Fruit fly (Drosophila melanogaster) whole organism, embryonic: Measurements from ENCODE around the gene DENR.

ENCODE experiments used
- Awh ChIP-seq: fragments of 200-800 bp; sonication (Bioruptor generic); IDR thresholded peaks from 2 replicates; pipeline ENCODE4, ENCODE4 v1.3.6; 2022; ENCODE audit warnings: missing biosample characterization, missing genetic modification characterization
- CG10321 ChIP-seq: fragments of 200-800 bp; sonication (Bioruptor generic); IDR thresholded peaks from 2 replicates; pipeline ENCODE4 v1.3.6; 2022; ENCODE audit warnings: missing biosample characterization, missing genetic modification characterization
- CG13123 ChIP-seq: fragments of 200-800 bp; sonication (Bioruptor generic); optimal IDR thresholded peaks from 2 replicates; lab custom pipeline; 2016; ENCODE audit warnings: missing biosample characterization, missing genetic modification characterization
- CG15011 ChIP-seq: fragments of 200-800 bp; sonication (Bioruptor generic); optimal IDR thresholded peaks from 3 replicates; lab custom pipeline; 2018; ENCODE audit warnings: missing biosample characterization, mild to moderate bottlenecking, missing genetic modification characterization
- CG15479 ChIP-seq: fragments of 200-800 bp; sonication (Bioruptor generic); optimal IDR thresholded peaks from 3 replicates; lab custom pipeline; 2019; ENCODE audit warnings: missing biosample characterization, mild to moderate bottlenecking, missing genetic modification characterization, moderate library complexity
- CG15601 ChIP-seq: fragments of 200-800 bp; sonication (Bioruptor generic); optimal IDR thresholded peaks from 3 replicates; lab custom pipeline; 2019; ENCODE audit warnings: missing biosample characterization, mild to moderate bottlenecking, missing genetic modification characterization, moderate library complexity
- CG15696 ChIP-seq: fragments of 200-800 bp; sonication (Bioruptor generic); optimal IDR thresholded peaks from 2 replicates; lab custom pipeline; 2019; ENCODE audit warnings: missing biosample characterization, mild to moderate bottlenecking, missing genetic modification characterization, moderate library complexity
- CG17912 ChIP-seq: fragments of 200-800 bp; sonication (Bioruptor generic); optimal IDR thresholded peaks from 2 replicates; lab custom pipeline; 2018; ENCODE audit warnings: missing biosample characterization, mild to moderate bottlenecking, missing genetic modification characterization
- CG2129 ChIP-seq: fragments of 200-800 bp; sonication (Bioruptor generic); IDR thresholded peaks from 2 replicates; pipeline ENCODE4 v1.3.6; 2022; ENCODE audit warnings: missing biosample characterization, missing genetic modification characterization; ENCODE audit not compliant: partially characterized antibody
- CG32767 ChIP-seq: fragments of 200-800 bp; sonication (Bioruptor generic); IDR thresholded peaks from 2 replicates; pipeline ENCODE4 v1.3.6; 2022; ENCODE audit warnings: missing biosample characterization, missing genetic modification characterization
- CG4854 ChIP-seq: fragments of 200-800 bp; sonication (Bioruptor generic); optimal IDR thresholded peaks from 2 replicates; lab custom pipeline; 2016; ENCODE audit warnings: missing biosample characterization, missing genetic modification characterization, inconsistent platforms
- CG6175 ChIP-seq: fragments of 200-800 bp; sonication (Bioruptor generic); IDR thresholded peaks from 3 replicates; pipeline ENCODE4 v1.3.6; 2022; ENCODE audit warnings: missing biosample characterization, missing genetic modification characterization
- CG6791 ChIP-seq: fragments of 200-800 bp; sonication (Bioruptor generic); IDR thresholded peaks from 3 replicates; pipeline ENCODE4 v1.3.6; 2022; ENCODE audit warnings: missing biosample characterization, missing genetic modification characterization; ENCODE audit not compliant: partially characterized antibody
- CG7357 ChIP-seq: fragments of 200-800 bp; sonication (Bioruptor generic); IDR thresholded peaks from 3 replicates; pipeline ENCODE4 v1.3.6; 2022; ENCODE audit warnings: missing biosample characterization, missing genetic modification characterization
- CG7786 ChIP-seq: fragments of 200-800 bp; sonication (Bioruptor generic); optimal IDR thresholded peaks from 2 replicates; lab custom pipeline; 2016; ENCODE audit warnings: missing biosample characterization, missing genetic modification characterization
- CG8765 ChIP-seq: fragments of 200-800 bp; sonication (Bioruptor generic); IDR thresholded peaks from 2 replicates; pipeline ENCODE4 v1.3.6; 2022; ENCODE audit warnings: missing biosample characterization, missing genetic modification characterization
- CG9609 ChIP-seq: fragments of 200-800 bp; sonication (Bioruptor generic); optimal IDR thresholded peaks from 3 replicates; lab custom pipeline; 2016; ENCODE audit warnings: missing biosample characterization, missing genetic modification characterization
- Chrac-16 ChIP-seq: fragments of 200-800 bp; sonication (Bioruptor generic); optimal IDR thresholded peaks from 3 replicates; lab custom pipeline; 2016; ENCODE audit warnings: missing biosample characterization, missing genetic modification characterization
- Dip2 ChIP-seq: fragments of 200-800 bp; sonication (Bioruptor generic); IDR thresholded peaks from 2 replicates; pipeline ENCODE4 v1.3.6; 2022; ENCODE audit warnings: missing biosample characterization, missing genetic modification characterization
- E2f2 ChIP-seq: fragments of 200-800 bp; sonication (Bioruptor generic); IDR thresholded peaks from 2 replicates; pipeline ENCODE4 v1.3.6; 2022; ENCODE audit warnings: missing biosample characterization, missing genetic modification characterization
- HmgD ChIP-seq: fragments of 200-800 bp; sonication (Bioruptor generic); optimal IDR thresholded peaks from 3 replicates; lab custom pipeline; 2016; ENCODE audit warnings: missing biosample characterization, missing genetic modification characterization
- MESR4 ChIP-seq: fragments of 200-800 bp; sonication (Bioruptor generic); optimal IDR thresholded peaks from 2 replicates; lab custom pipeline; 2018; ENCODE audit warnings: missing biosample characterization, mild to moderate bottlenecking, missing genetic modification characterization, moderate library complexity
- Mrtf ChIP-seq: fragments of 200-800 bp; sonication (Bioruptor generic); IDR thresholded peaks from 3 replicates; pipeline ENCODE4 v1.3.6; 2022; ENCODE audit warnings: missing biosample characterization, missing genetic modification characterization
- NfI ChIP-seq: fragments of 200-800 bp; sonication (Bioruptor generic); optimal IDR thresholded peaks from 3 replicates; lab custom pipeline; 2018; ENCODE audit warnings: missing biosample characterization, mild to moderate bottlenecking, missing genetic modification characterization, moderate library complexity
- Ptx1 ChIP-seq: fragments of 200-800 bp; sonication (Bioruptor generic); IDR thresholded peaks from 2 replicates; pipeline ENCODE4 v1.3.6; 2022; ENCODE audit warnings: missing biosample characterization, missing genetic modification characterization
- Ssrp ChIP-seq: fragments of 200-800 bp; sonication (Bioruptor generic); optimal IDR thresholded peaks from 2 replicates; lab custom pipeline; 2018; ENCODE audit warnings: missing biosample characterization, mild to moderate bottlenecking, missing genetic modification characterization, moderate library complexity
- Usf ChIP-seq: fragments of 200-800 bp; sonication (Bioruptor generic); optimal IDR thresholded peaks from 2 replicates; lab custom pipeline; 2017; ENCODE audit warnings: missing genotype, missing biosample characterization, missing genetic modification characterization
- Vsx1 ChIP-seq: fragments of 200-800 bp; sonication (Bioruptor generic); optimal IDR thresholded peaks from 2 replicates; lab custom pipeline; 2017; ENCODE audit warnings: missing biosample characterization, mild to moderate bottlenecking, missing genetic modification characterization, missing genetic modification reagents
- ara ChIP-seq: fragments of 200-800 bp; sonication (Bioruptor generic); IDR thresholded peaks from 2 replicates; pipeline ENCODE4 v1.3.6; 2022; ENCODE audit warnings: missing biosample characterization, missing genetic modification characterization
- bcd ChIP-seq: fragments of 200-800 bp; sonication (Bioruptor generic); optimal IDR thresholded peaks from 2 replicates; lab custom pipeline; 2017; ENCODE audit warnings: missing biosample characterization, mild to moderate bottlenecking, missing genetic modification characterization
- ci ChIP-seq: fragments of 200-800 bp; sonication (Bioruptor generic); IDR thresholded peaks from 3 replicates; pipeline ENCODE4 v1.3.6; 2022; ENCODE audit warnings: missing biosample characterization, missing genetic modification characterization
- da ChIP-seq: fragments of 200-800 bp; sonication (Bioruptor generic); optimal IDR thresholded peaks from 2 replicates; lab custom pipeline; 2016; ENCODE audit warnings: missing biosample characterization, missing genetic modification characterization
- gce ChIP-seq: fragments of 200-800 bp; sonication (Bioruptor generic); IDR thresholded peaks from 3 replicates; pipeline ENCODE4 v1.3.6; 2022; ENCODE audit warnings: missing biosample characterization, missing genetic modification characterization
- gsb-n ChIP-seq: fragments of 200-800 bp; sonication (Bioruptor generic); optimal IDR thresholded peaks from 3 replicates; lab custom pipeline; 2018; ENCODE audit warnings: missing biosample characterization, mild to moderate bottlenecking, missing genetic modification characterization
- hbn ChIP-seq: fragments of 200-800 bp; sonication (Bioruptor generic); IDR thresholded peaks from 2 replicates; pipeline ENCODE4 v1.3.6; 2022; ENCODE audit warnings: missing biosample characterization, missing genetic modification characterization; ENCODE audit not compliant: partially characterized antibody
- her ChIP-seq: fragments of 200-800 bp; sonication (Bioruptor generic); optimal IDR thresholded peaks from 2 replicates; lab custom pipeline; 2016; ENCODE audit warnings: missing biosample characterization, missing genetic modification characterization
- hth ChIP-seq: fragments of >200 bp; optimal IDR thresholded peaks from 2 replicates; lab custom pipeline; 2017; ENCODE audit warnings: inconsistent platforms
- insv ChIP-seq, 2 experiments: fragments of 200-800 bp; sonication (Bioruptor generic); optimal IDR thresholded peaks; 3 replicates each; lab custom pipeline; 2016 to 2018; ENCODE audit warnings: missing biosample characterization in 2 of 2, missing genetic modification characterization in 2 of 2
- jing ChIP-seq: fragments of 200-800 bp; sonication (Bioruptor generic); optimal IDR thresholded peaks from 2 replicates; lab custom pipeline; 2018; ENCODE audit warnings: missing biosample characterization, mild to moderate bottlenecking, missing genetic modification characterization
- knrl ChIP-seq: fragments of 200-800 bp; sonication (Bioruptor generic); IDR thresholded peaks from 3 replicates; pipeline ENCODE4 v1.3.6; 2022; ENCODE audit warnings: missing biosample characterization, missing genetic modification characterization; ENCODE audit not compliant: partially characterized antibody
- maf-S ChIP-seq: fragments of 200-800 bp; sonication (Bioruptor generic); optimal IDR thresholded peaks from 2 replicates; lab custom pipeline; 2016; ENCODE audit warnings: missing biosample characterization, missing genetic modification characterization
- pan ChIP-seq, 4 experiments: fragments of >200 bp in 3 of 4; fragments of 200-800 bp in 1 of 4; sonication (Bioruptor generic) in 1 of 4; optimal IDR thresholded peaks in 3 of 4; IDR thresholded peaks in 1 of 4; 2 replicates each; pipeline versions ENCODE4 v1.3.6 to Lab custom; 2017 to 2022; ENCODE audit warnings: missing biosample characterization in 2 of 4, missing genetic modification characterization in 2 of 4, mixed read lengths in 1 of 4
- row ChIP-seq: fragments of 200-800 bp; sonication (Bioruptor generic); IDR thresholded peaks from 3 replicates; pipeline ENCODE4 v1.3.6; 2022; ENCODE audit warnings: missing biosample characterization, missing genetic modification characterization
- trh ChIP-seq: fragments of 200-800 bp; sonication (Bioruptor generic); optimal IDR thresholded peaks from 2 replicates; lab custom pipeline; 2016; ENCODE audit warnings: missing biosample characterization, missing genetic modification characterization
- tup ChIP-seq: fragments of 200-800 bp; sonication (Bioruptor generic); optimal IDR thresholded peaks from 2 replicates; lab custom pipeline; 2016; ENCODE audit warnings: missing biosample characterization, mild to moderate bottlenecking, missing genetic modification characterization, moderate library complexity

DENR gene

dm6 chrX:16930465-16931286 lies 44.3 kb upstream of the DENR start (continued):
- no peak for TF ChIP-seq pan (optimal IDR thresholded peaks at IDR 0.05; lab: Kevin White, UChicago)
- peak in 1 of 2 experiments; percentile 72 for TF ChIP-seq pan (GFP tag; optimal IDR thresholded peaks at IDR 0.05 in 1 of 2, IDR thresholded peaks at IDR 0.05 in 1 of 2)
- peak; percentile 67 for TF ChIP-seq bcd (GFP tag; lab: Kevin White, UChicago)
- peak; percentile 57; the same call in 1 of the 2 replicates for TF ChIP-seq ara
- TF ChIP-seq Awh (GFP tag; lab: Robert Waterston, UW): peak; percentile 85
- TF ChIP-seq E2f2 (GFP tag; lab: Robert Waterston, UW): 0 out of 2 replicates have a peak, but pooled peaks have one; percentile 10
- TF ChIP-seq CG7357 (GFP tag; lab: Robert Waterston, UW): 0 out of 3 replicates have a peak, but pooled peaks have one; percentile 27
- TF ChIP-seq her (GFP tag; lab: Kevin White, UChicago): no peak
- TF ChIP-seq Chrac-16 (GFP tag; lab: Kevin White, UChicago): peak; percentile 47
- no peak for TF ChIP-seq hbn (GFP tag; lab: Robert Waterston, UW)
- TF ChIP-seq knrl (GFP tag; lab: Robert Waterston, UW): no peak
- no peak for TF ChIP-seq CG15011
- no peak for TF ChIP-seq jing
- TF ChIP-seq gsb-n: peak; percentile 57
- TF ChIP-seq Usf (GFP tag; lab: Kevin White, UChicago): no peak
- no peak for TF ChIP-seq CG6791 (GFP tag; lab: Robert Waterston, UW)
- TF ChIP-seq CG2129 (GFP tag; lab: Robert Waterston, UW): no peak
- peak; percentile 54; the same call in 1 of the 3 replicates for TF ChIP-seq CG6175 (GFP tag; lab: Robert Waterston, UW)
- TF ChIP-seq CG15601 (tag; lab: Kevin White, UChicago): peak; percentile 55
- no peak for TF ChIP-seq maf-S
- no peak for TF ChIP-seq Dip2 (GFP tag; lab: Robert Waterston, UW)
- no peak for TF ChIP-seq trh (GFP tag; lab: Kevin White, UChicago)
- TF ChIP-seq NfI (GFP tag; lab: Kevin White, UChicago): peak; percentile 38
- TF ChIP-seq hth (lab: Kevin White, UChicago): no peak
- TF ChIP-seq CG15479: no peak
- no peak for TF ChIP-seq CG4854 (GFP tag; lab: Kevin White, UChicago)
- no peak for TF ChIP-seq CG10321 (GFP tag; lab: Robert Waterston, UW)
- peak; percentile 80 for TF ChIP-seq Ptx1 (GFP tag; lab: Robert Waterston, UW)
- TF ChIP-seq MESR4 (GFP tag; lab: Kevin White, UChicago): no peak
- TF ChIP-seq CG9609: no peak
- TF ChIP-seq HmgD (GFP tag; lab: Kevin White, UChicago): no peak
- peak; percentile 59; the same call in 1 of the 3 replicates for TF ChIP-seq Mrtf (GFP tag; lab: Robert Waterston, UW)
- peak; percentile 75 for TF ChIP-seq row (GFP tag; lab: Robert Waterston, UW)
- no peak for TF ChIP-seq da (GFP tag; lab: Kevin White, UChicago)
- peak; percentile 86 for TF ChIP-seq CG32767 (GFP tag; lab: Robert Waterston, UW)
- TF ChIP-seq insv (GFP tag; optimal IDR thresholded peaks at IDR 0.05; lab: Kevin White, UChicago): no peak
- TF ChIP-seq CG17912: no peak
- peak; percentile 14 for TF ChIP-seq CG15696 (tag; lab: Kevin White, UChicago)
- peak; percentile 13 for TF ChIP-seq CG7786 (GFP tag; lab: Kevin White, UChicago)
- TF ChIP-seq gce (GFP tag; lab: Robert Waterston, UW): peak; percentile 63; the same call in 1 of the 3 replicates
- TF ChIP-seq Vsx1 (GFP tag; lab: Kevin White, UChicago): peak; percentile 80
- peak; percentile 63 for TF ChIP-seq Ssrp (tag; lab: Kevin White, UChicago)
- TF ChIP-seq ci: no peak; the same call in 2 of the 3 replicates
- no peak for TF ChIP-seq tup
- TF ChIP-seq CG8765 (GFP tag; lab: Robert Waterston, UW): no peak
- no peak for TF ChIP-seq CG13123 (GFP tag; lab: Kevin White, UChicago)
